Worm (Caenorhabditis elegans) whole organism, midembryonic: Measurements from ENCODE around the gene F57F4.1.

Experiments
- cog-1 ChIP-seq: sonication (generic microtip); optimal IDR thresholded peaks from 2 replicates; lab custom pipeline; 2016; ENCODE audit warnings: missing genetic modification characterization, missing compliant biosample characterization
- flt-1 ChIP-seq: fragments of 200-800 bp; sonication (Bioruptor generic); IDR thresholded peaks from 2 replicates; pipeline ENCODE4 v1.3.6; 2022; ENCODE audit warnings: missing genetic modification characterization, missing compliant biosample characterization
- ztf-29 ChIP-seq: fragments of 200-800 bp; sonication (Bioruptor generic); IDR thresholded peaks from 2 replicates; pipeline ENCODE4 v1.3.6; 2022; ENCODE audit warnings: missing genetic modification reagents, missing genetic modification characterization, missing compliant biosample characterization

ce11 chrV:6427433-6427832 is 37.2 kb downstream of the F57F4.1 start:
- TF ChIP-seq cog-1 (tag; lab: Kevin White, UChicago), result no peak
- no peak for TF ChIP-seq ztf-29 (GFP tag; lab: Robert Waterston, UW)
- no peak for TF ChIP-seq flt-1 (GFP tag; lab: Robert Waterston, UW)
